Fruit fly (Drosophila melanogaster): ENCODE data around the gene Sgs8.

Gene Sgs8

DNA sequence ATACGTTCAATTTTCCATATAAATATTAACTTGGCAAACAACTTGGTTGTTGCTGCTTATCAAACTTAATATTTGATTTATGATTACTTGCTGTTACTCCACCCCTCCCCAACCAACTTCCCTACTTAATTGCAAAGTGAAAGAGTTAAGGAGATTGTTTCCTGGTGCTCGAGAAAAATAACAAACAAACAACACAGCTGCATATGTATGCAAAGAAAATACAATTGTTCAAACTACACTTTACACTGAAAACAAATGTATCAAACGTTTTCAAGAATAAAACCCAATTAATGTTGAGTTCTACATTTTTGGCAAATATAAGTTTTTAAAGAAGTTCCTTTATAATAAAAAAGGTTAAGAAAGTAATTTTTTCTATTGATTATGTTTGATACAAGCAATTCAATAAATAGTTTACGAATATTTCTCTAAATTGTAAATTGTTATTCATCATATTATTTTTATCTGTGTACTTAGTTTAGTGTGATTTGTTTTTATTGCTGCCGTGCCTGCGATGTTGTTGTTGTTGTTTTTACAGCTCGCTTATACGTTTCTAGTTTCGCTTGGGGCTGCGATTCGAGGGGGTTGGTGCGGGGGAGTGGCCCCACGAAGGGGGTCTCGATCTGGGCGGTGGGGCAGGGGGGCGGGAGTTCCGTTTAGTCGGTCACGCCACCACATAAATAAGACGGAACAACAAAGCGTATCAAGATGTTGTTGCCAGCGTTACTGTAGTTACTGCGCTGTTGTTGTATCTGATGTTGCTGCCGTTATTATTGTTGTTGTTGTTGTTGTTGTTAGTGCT lies 46.7 kb upstream of the Sgs8 start (continued):
- TF ChIP-seq bab2 (GFP tag; optimal IDR thresholded peaks at IDR 0.05) (peak; percentile 62), sna (GFP tag; IDR thresholded peaks at IDR 0.05; ENCODE audit: partially characterized antibody) (no peak), ERR (GFP tag; optimal IDR thresholded peaks at IDR 0.05) (peak; percentile 24), pb (GFP tag; optimal IDR thresholded peaks at IDR 0.05) (no peak), ap (GFP tag; IDR thresholded peaks at IDR 0.05) (peak; percentile 15; the same call in 1 of the 2 replicates), Lpt (GFP tag; optimal IDR thresholded peaks at IDR 0.05) (no peak), ci (GFP tag; IDR thresholded peaks at IDR 0.05) (peak; percentile 29; the same call in 2 of the 3 replicates), Hr51 (GFP tag; optimal IDR thresholded peaks at IDR 0.05) (peak in 1 of 2 experiments; percentile 87), odd (GFP tag; optimal IDR thresholded peaks at IDR 0.05) (peak; percentile 72), jumu (GFP tag; optimal IDR thresholded peaks at IDR 0.05) (no peak), CG11093 (GFP tag; IDR thresholded peaks at IDR 0.05) (0 out of 3 replicates have a peak, but pooled peaks have one; percentile 40), Usf (GFP tag; optimal IDR thresholded peaks at IDR 0.05) (no peak), CG3407 (GFP tag; optimal IDR thresholded peaks at IDR 0.05) (peak; percentile 63), gcm (GFP tag; optimal IDR thresholded peaks at IDR 0.05) (peak; percentile 53), BEAF-32 (GFP tag; optimal IDR thresholded peaks at IDR 0.05) (no peak), Xrp1 (GFP tag; IDR thresholded peaks at IDR 0.05) (peak; percentile 76; the same call in 1 of the 2 replicates), CG18764 (GFP tag; optimal IDR thresholded peaks at IDR 0.05) (peak; percentile 59), CG4424 (GFP tag; optimal IDR thresholded peaks at IDR 0.05) (peak; percentile 71), CG8281 (tag; optimal IDR thresholded peaks at IDR 0.05) (no peak), CG15514 (GFP tag; optimal IDR thresholded peaks at IDR 0.05) (peak; percentile 9), pzg (GFP tag; optimal IDR thresholded peaks at IDR 0.05) (no peak), CkIIα-i1 (GFP tag; IDR thresholded peaks at IDR 0.05) (no peak), sug (tag; optimal IDR thresholded peaks at IDR 0.05) (peak; percentile 76), luna (GFP tag; optimal IDR thresholded peaks at IDR 0.05) (no peak), Doc2 (GFP tag; IDR thresholded peaks at IDR 0.05) (no peak), CG14965 (GFP tag; optimal IDR thresholded peaks at IDR 0.05; ENCODE audit: borderline replicate concordance) (no peak), PHDP (tag; optimal IDR thresholded peaks at IDR 0.05) (peak; percentile 86), seq (GFP tag; IDR thresholded peaks at IDR 0.05) (no peak), Nf-YB (GFP tag; optimal IDR thresholded peaks at IDR 0.05) (peak; percentile 64), CG4854 (GFP tag; optimal IDR thresholded peaks at IDR 0.05) (peak; percentile 32), Hand (GFP tag; optimal IDR thresholded peaks at IDR 0.05) (peak; percentile 46), wek (GFP tag; optimal IDR thresholded peaks at IDR 0.05) (no peak), CG16815 (GFP tag; optimal IDR thresholded peaks at IDR 0.05) (peak; percentile 56), CG15073 (GFP tag; optimal IDR thresholded peaks at IDR 0.05) (no peak), amos (GFP tag; IDR thresholded peaks at IDR 0.05; ENCODE audit: partially characterized antibody) (no peak; the same call in 1 of the 2 replicates), Chrac-16 (GFP tag; optimal IDR thresholded peaks at IDR 0.05) (peak; percentile 39), en (GFP tag; optimal IDR thresholded peaks at IDR 0.05) (peak; percentile 24), ATbp (GFP tag; optimal IDR thresholded peaks at IDR 0.05) (peak; percentile 38), CG9876 (GFP tag; optimal IDR thresholded peaks at IDR 0.05) (no peak), run (tag; optimal IDR thresholded peaks at IDR 0.05) (peak; percentile 46), fd3F (GFP tag; optimal IDR thresholded peaks at IDR 0.05) (peak; percentile 39), CG6765 (GFP tag; optimal IDR thresholded peaks at IDR 0.05) (peak; percentile 59), klu (GFP tag; IDR thresholded peaks at IDR 0.05) (peak; percentile 36; the same call in 1 of the 2 replicates), CG8924 (tag; optimal IDR thresholded peaks at IDR 0.05) (peak; percentile 88), ttk (GFP tag; IDR thresholded peaks at IDR 0.05) (peak; percentile 46; the same call in 1 of the 2 replicates), CG11247 (GFP tag; IDR thresholded peaks at IDR 0.05) (no peak), CG8089 (GFP tag; optimal IDR thresholded peaks at IDR 0.05) (peak; percentile 42), CG11723 (GFP tag; optimal IDR thresholded peaks at IDR 0.05) (peak; percentile 10)
